Worm (Caenorhabditis elegans): Measurements from ENCODE around the gene T01C3.2.

DNA sequence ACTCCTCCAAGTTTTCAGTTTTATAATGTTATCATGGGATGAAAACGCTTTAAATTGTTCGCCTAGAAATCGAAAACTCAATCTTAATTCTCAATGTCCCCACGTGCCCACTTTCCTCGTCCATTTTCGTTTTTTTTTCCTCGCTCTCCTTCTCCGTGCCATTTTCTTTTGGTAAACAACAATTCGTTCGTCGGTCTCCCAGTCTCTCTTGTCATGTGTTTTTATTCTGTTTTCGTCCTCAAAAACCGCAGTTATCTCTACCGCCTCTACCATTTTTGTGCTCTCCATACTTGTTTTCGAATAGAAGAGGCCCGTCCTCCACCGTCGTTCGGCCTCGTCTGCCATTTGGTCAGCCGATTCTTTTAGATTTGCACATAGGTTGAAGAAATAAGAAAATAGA is 42.4 kb upstream of the T01C3.2 start:
- no peak for TF ChIP-seq flt-1 (GFP tag; IDR thresholded peaks at IDR 0.05)
- no peak for TF ChIP-seq med-1 (GFP tag; optimal IDR thresholded peaks at IDR 0.05; ENCODE audit: insufficient read depth)
- no peak for TF ChIP-seq ref-1 (GFP tag; conservative IDR thresholded peaks at IDR 0.05)
- no peak for TF ChIP-seq ztf-29 (GFP tag; IDR thresholded peaks at IDR 0.05)
- no peak for TF ChIP-seq T22C8.4 (GFP tag; IDR thresholded peaks at IDR 0.05)
